Worm (Caenorhabditis elegans): Measurements from ENCODE around the gene xrn-1.

- TF ChIP-seq ztf-11 (tag; optimal IDR thresholded peaks at IDR 0.05) (no peak), dmd-4 (tag; optimal IDR thresholded peaks at IDR 0.05) (no peak), zag-1 (tag; optimal IDR thresholded peaks at IDR 0.05) (no peak), crh-2 (tag; optimal IDR thresholded peaks at IDR 0.05) (no peak), unc-62 (GFP tag; optimal IDR thresholded peaks at IDR 0.05) (no peak), lin-39 (tag; optimal IDR thresholded peaks at IDR 0.05) (no peak), lin-13 (GFP tag; optimal IDR thresholded peaks at IDR 0.05) (no peak)
These were observed 9.1 kb downstream of the xrn-1 start for ce11 chrII:14077823-14078222.
